Fruit fly (Drosophila melanogaster): ENCODE data around the gene milt.

milt gene

DNA sequence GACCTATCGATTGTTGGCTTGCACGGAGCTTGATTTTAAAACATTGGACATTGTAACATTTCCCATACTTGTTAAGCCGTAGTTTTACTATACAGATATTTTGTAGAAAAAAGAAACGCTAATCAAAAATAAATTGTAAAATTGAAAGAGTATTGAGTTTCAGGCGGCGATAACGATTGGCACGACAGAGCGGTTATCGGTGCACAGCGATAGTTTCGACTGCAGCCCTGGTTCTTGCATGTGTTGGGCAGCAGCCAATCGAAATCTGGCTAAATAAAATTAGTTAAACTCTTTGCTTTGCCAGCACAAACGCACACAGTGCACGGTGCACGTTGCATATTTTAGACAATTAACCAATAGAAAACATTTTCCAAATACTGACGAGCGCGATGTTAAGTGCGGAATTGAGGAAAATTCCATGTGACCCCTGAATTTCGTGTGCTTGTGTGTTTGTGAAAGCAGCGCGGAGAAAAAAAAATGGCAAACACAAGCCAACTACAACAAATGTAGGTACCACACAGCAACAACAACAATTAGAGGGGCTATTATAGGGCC, at the start of gene milt (continued):
- TF ChIP-seq NC2β (GFP tag; optimal IDR thresholded peaks at IDR 0.05) (peak; percentile 38), CG17385 (GFP tag; optimal IDR thresholded peaks at IDR 0.05) (no peak), bowl (GFP tag; IDR thresholded peaks at IDR 0.05) (no peak), CG14441 (GFP tag; IDR thresholded peaks at IDR 0.05) (no peak), CG11398 (GFP tag; optimal IDR thresholded peaks at IDR 0.05) (no peak), CG8290 (GFP tag; optimal IDR thresholded peaks at IDR 0.05) (no peak), CG8290 (tag; optimal IDR thresholded peaks at IDR 0.05) (peak in 1 of 2 experiments; percentile 54), CG6654 (GFP tag; optimal IDR thresholded peaks at IDR 0.05) (no peak), CG3065 (GFP tag; optimal IDR thresholded peaks at IDR 0.05) (no peak), CG7963 (GFP tag; IDR thresholded peaks at IDR 0.05; ENCODE audit: partially characterized antibody) (peak; percentile 92), sisA (GFP tag; IDR thresholded peaks at IDR 0.05) (no peak), CG9437 (GFP tag; optimal IDR thresholded peaks at IDR 0.05) (no peak), gcm2 (GFP tag; optimal IDR thresholded peaks at IDR 0.05) (no peak), CG10959 (GFP tag; IDR thresholded peaks at IDR 0.05) (no peak), zfh1 (GFP tag; IDR thresholded peaks at IDR 0.05) (peak; percentile 35; the same call in 1 of the 3 replicates), dm (GFP tag; optimal IDR thresholded peaks at IDR 0.05) (peak; percentile 83), al (GFP tag; IDR thresholded peaks at IDR 0.05) (no peak), pnt (GFP tag; optimal IDR thresholded peaks at IDR 0.05) (no peak), tin (GFP tag; optimal IDR thresholded peaks at IDR 0.05) (no peak), sens-2 (GFP tag; IDR thresholded peaks at IDR 0.05) (no peak), CG11560 (tag; IDR thresholded peaks at IDR 0.05) (no peak), CG12659 (GFP tag; optimal IDR thresholded peaks at IDR 0.05) (peak; percentile 63), CG10431 (GFP tag; optimal IDR thresholded peaks at IDR 0.05) (no peak), tx (GFP tag; optimal IDR thresholded peaks at IDR 0.05) (no peak), zen (tag; optimal IDR thresholded peaks at IDR 0.05) (peak; percentile 1), CG12744 (GFP tag; optimal IDR thresholded peaks at IDR 0.05) (peak; percentile 2), BEAF-32 (GFP tag; optimal IDR thresholded peaks at IDR 0.05) (peak; percentile 81), CG12236 (GFP tag; optimal IDR thresholded peaks at IDR 0.05) (no peak), sima (GFP tag; optimal IDR thresholded peaks at IDR 0.05) (no peak), Dbx (GFP tag; IDR thresholded peaks at IDR 0.05) (0 out of 3 replicates have a peak, but pooled peaks have one; percentile 27), dimm (GFP tag; IDR thresholded peaks at IDR 0.05) (no peak), Awh (GFP tag; IDR thresholded peaks at IDR 0.05) (no peak), trh (GFP tag; optimal IDR thresholded peaks at IDR 0.05) (no peak), onecut (GFP tag; IDR thresholded peaks at IDR 0.05) (no peak), CG9932 (GFP tag; IDR thresholded peaks at IDR 0.05) (no peak), hkb (optimal IDR thresholded peaks at IDR 0.05) (no peak), hkb (GFP tag; IDR thresholded peaks at IDR 0.05) (peak; percentile 41; the same call in 1 of the 2 replicates), CG11695 (GFP tag; IDR thresholded peaks at IDR 0.05) (no peak), CG34376 (GFP tag; optimal IDR thresholded peaks at IDR 0.05) (no peak), vvl (GFP tag; IDR thresholded peaks at IDR 0.05) (no peak), Gug (GFP tag; IDR thresholded peaks at IDR 0.05) (no peak), sqz (GFP tag; optimal IDR thresholded peaks at IDR 0.05) (peak; percentile 93), Sox102F (GFP tag; optimal IDR thresholded peaks at IDR 0.05) (no peak), TFAM (GFP tag; optimal IDR thresholded peaks at IDR 0.05) (no peak), CG16813 (GFP tag; IDR thresholded peaks at IDR 0.05; ENCODE audit: partially characterized antibody) (peak; percentile 85), pho (GFP tag; optimal IDR thresholded peaks at IDR 0.05) (no peak), Deaf1 (tag; optimal IDR thresholded peaks at IDR 0.05) (no peak), pita (GFP tag; optimal IDR thresholded peaks at IDR 0.05) (no peak), tna (GFP tag; IDR thresholded peaks at IDR 0.05; ENCODE audit: partially characterized antibody) (peak; percentile 92), vfl (GFP tag; optimal IDR thresholded peaks at IDR 0.05) (no peak), zf30C (GFP tag; optimal IDR thresholded peaks at IDR 0.05) (no peak), crol (GFP tag; IDR thresholded peaks at IDR 0.05) (no peak), CG3726 (GFP tag; IDR thresholded peaks at IDR 0.05) (no peak)
